Worm (Caenorhabditis elegans) whole organism, L1 larva: ENCODE data around the gene mtch-1.

ENCODE experiments used
- F16B12.6 ChIP-seq: fragments of 150-350 bp; optimal IDR thresholded peaks from 2 replicates; lab custom pipeline; 2014; ENCODE audit warnings: missing biosample characterization, missing genetic modification characterization
- ama-1 ChIP-seq: fragments of 150-350 bp; optimal IDR thresholded peaks from 2 replicates; lab custom pipeline; 2014
- blmp-1 ChIP-seq: fragments of 150-350 bp; optimal IDR thresholded peaks from 2 replicates; lab custom pipeline; 2014; ENCODE audit warnings: missing biosample characterization, missing genetic modification characterization
- ces-1 ChIP-seq: fragments of 150-350 bp; optimal IDR thresholded peaks from 2 replicates; lab custom pipeline; 2014; ENCODE audit warnings: missing biosample characterization, missing genetic modification reagents, missing genetic modification characterization
- dpl-1 ChIP-seq, 3 experiments: fragments of 150-350 bp in 2 of 3; sonication (generic microtip) in 1 of 3; optimal IDR thresholded peaks; 2 replicates each; lab custom pipeline; 2014 to 2017; ENCODE audit warnings: missing biosample characterization in 3 of 3, missing genetic modification characterization in 3 of 3, missing genetic modification reagents in 3 of 3
- dsc-1 ChIP-seq: sonication (generic microtip); optimal IDR thresholded peaks from 2 replicates; lab custom pipeline; 2016; ENCODE audit warnings: mild to moderate bottlenecking, missing genetic modification characterization, missing compliant biosample characterization
- egl-27 ChIP-seq, 2 experiments: fragments of 150-350 bp in 1 of 2; sonication (generic microtip); optimal IDR thresholded peaks; 3 replicates each; lab custom pipeline; 2017 to 2018; ENCODE audit warnings: missing biosample characterization in 2 of 2, missing genetic modification characterization in 2 of 2, missing genetic modification reagents in 2 of 2
- elt-2 ChIP-seq: sonication (generic microtip); optimal IDR thresholded peaks from 2 replicates; lab custom pipeline; 2016; ENCODE audit warnings: missing genetic modification characterization, mild to moderate bottlenecking, inconsistent platforms, missing compliant biosample characterization, missing genetic modification reagents
- elt-3 ChIP-seq, 6 experiments: fragments of 150-350 bp in 1 of 6; sonication (generic microtip); optimal IDR thresholded peaks; 2 replicates each; lab custom pipeline; 2017 to 2018; ENCODE audit warnings: missing biosample characterization in 6 of 6, missing genetic modification characterization in 6 of 6, inconsistent platforms in 1 of 6
- ets-5 ChIP-seq: fragments of 200-800 bp; sonication (Bioruptor generic); IDR thresholded peaks from 2 replicates; pipeline ENCODE4 v1.3.6; 2022; ENCODE audit warnings: missing genetic modification characterization, missing compliant biosample characterization
- fkh-4 ChIP-seq: sonication (generic microtip); optimal IDR thresholded peaks from 2 replicates; lab custom pipeline; 2016; ENCODE audit warnings: missing compliant biosample characterization, missing genetic modification characterization, borderline replicate concordance
- grh-1 ChIP-seq: fragments of 200-800 bp; sonication (Bioruptor generic); IDR thresholded peaks from 2 replicates; pipeline ENCODE4 v1.3.6; 2022; ENCODE audit warnings: missing genetic modification reagents, missing genetic modification characterization, missing compliant biosample characterization
- hlh-17 ChIP-seq: fragments of 200-800 bp; sonication (Bioruptor generic); optimal IDR thresholded peaks from 2 replicates; lab custom pipeline; 2018; ENCODE audit warnings: missing genetic modification characterization, mild to moderate bottlenecking, missing compliant biosample characterization, moderate library complexity, borderline replicate concordance
- hlh-4 ChIP-seq: sonication (generic microtip); optimal IDR thresholded peaks from 2 replicates; lab custom pipeline; 2016; ENCODE audit warnings: mild to moderate bottlenecking, missing genetic modification characterization, missing compliant biosample characterization
- irx-1 ChIP-seq: sonication (generic microtip); optimal IDR thresholded peaks from 2 replicates; lab custom pipeline; 2016; ENCODE audit warnings: missing genetic modification characterization, missing compliant biosample characterization
- isw-1 ChIP-seq: fragments of 200-800 bp; sonication (Bioruptor generic); IDR thresholded peaks from 2 replicates; pipeline ENCODE4 v1.3.6; 2022; ENCODE audit warnings: missing genetic modification characterization, missing compliant biosample characterization
- jun-1 ChIP-seq: fragments of 150-350 bp; optimal IDR thresholded peaks from 2 replicates; lab custom pipeline; 2014; ENCODE audit warnings: missing biosample characterization, missing genetic modification reagents, missing genetic modification characterization
- lin-13 ChIP-seq: fragments of 150-350 bp; optimal IDR thresholded peaks from 2 replicates; lab custom pipeline; 2014; ENCODE audit warnings: missing biosample characterization, missing genetic modification reagents, missing genetic modification characterization
- lin-14 ChIP-seq: fragments of 200-800 bp; sonication (Bioruptor generic); optimal IDR thresholded peaks from 2 replicates; lab custom pipeline; 2018; ENCODE audit warnings: mild to moderate bottlenecking, missing genetic modification characterization, moderate library complexity, missing compliant biosample characterization
- lin-35 ChIP-seq, 2 experiments: fragments of 150-350 bp; optimal IDR thresholded peaks; 2 replicates each; lab custom pipeline; 2014; ENCODE audit warnings: missing biosample characterization in 2 of 2, missing genetic modification characterization in 2 of 2, missing genetic modification reagents in 2 of 2
- lin-39 ChIP-seq: fragments of 150-350 bp; optimal IDR thresholded peaks from 2 replicates; lab custom pipeline; 2014; ENCODE audit warnings: missing biosample characterization, missing genetic modification reagents, missing genetic modification characterization
- lsy-2 ChIP-seq, 2 experiments: fragments of 150-350 bp; optimal IDR thresholded peaks; 2 replicates each; lab custom pipeline; 2014; ENCODE audit warnings: missing biosample characterization in 2 of 2, missing genetic modification characterization in 2 of 2
- mdl-1 ChIP-seq, 2 experiments: fragments of 150-350 bp; optimal IDR thresholded peaks; 2 replicates each; lab custom pipeline; 2014 to 2017; ENCODE audit warnings: missing biosample characterization in 2 of 2, missing genetic modification characterization in 2 of 2, inconsistent platforms in 1 of 2
- mef-2 ChIP-seq: fragments of 150-350 bp; optimal IDR thresholded peaks from 2 replicates; lab custom pipeline; 2014; ENCODE audit warnings: missing biosample characterization, missing genetic modification characterization
- mep-1 ChIP-seq: fragments of 150-350 bp; optimal IDR thresholded peaks from 2 replicates; lab custom pipeline; 2014; ENCODE audit warnings: missing biosample characterization, missing genetic modification characterization
- nhr-12 ChIP-seq: sonication (generic microtip); optimal IDR thresholded peaks from 2 replicates; lab custom pipeline; 2017; ENCODE audit warnings: missing biosample characterization, missing genetic modification characterization
- nhr-19 ChIP-seq: fragments of 200-800 bp; sonication (Bioruptor generic); conservative IDR thresholded peaks from 2 replicates; pipeline ENCODE4 v1.3.6; 2022; ENCODE audit warnings: missing genetic modification characterization, missing compliant biosample characterization
- nhr-20 ChIP-seq: sonication (generic microtip); optimal IDR thresholded peaks from 2 replicates; lab custom pipeline; 2016; ENCODE audit warnings: mild to moderate bottlenecking, missing genetic modification characterization, missing compliant biosample characterization
- nhr-71 ChIP-seq: sonication (generic microtip); optimal IDR thresholded peaks from 2 replicates; lab custom pipeline; 2016; ENCODE audit warnings: mild to moderate bottlenecking, missing genetic modification characterization, moderate library complexity, missing compliant biosample characterization
- nhr-77 ChIP-seq: fragments of 150-350 bp; optimal IDR thresholded peaks from 2 replicates; lab custom pipeline; 2014; ENCODE audit warnings: missing biosample characterization, missing genetic modification characterization
- nhr-85 ChIP-seq: sonication (generic microtip); peaks from one replicate; lab custom pipeline; 2016; ENCODE audit warnings: missing genetic modification characterization, inconsistent platforms, missing compliant biosample characterization
- nhr-90 ChIP-seq: sonication (generic microtip); optimal IDR thresholded peaks from 2 replicates; lab custom pipeline; 2016; ENCODE audit warnings: mild to moderate bottlenecking, missing genetic modification characterization, missing compliant biosample characterization; ENCODE audit not compliant: poor library complexity
- pax-3 ChIP-seq: fragments of 200-800 bp; sonication (Bioruptor generic); optimal IDR thresholded peaks from 2 replicates; lab custom pipeline; 2018; ENCODE audit warnings: mild to moderate bottlenecking, missing genetic modification characterization, moderate library complexity, missing compliant biosample characterization
- snu-23 ChIP-seq: sonication (generic microtip); optimal IDR thresholded peaks from 2 replicates; lab custom pipeline; 2016; ENCODE audit warnings: missing genetic modification characterization, missing compliant biosample characterization
- sptf-1 ChIP-seq: fragments of 150-350 bp; optimal IDR thresholded peaks from 2 replicates; lab custom pipeline; 2014; ENCODE audit warnings: missing biosample characterization, missing genetic modification characterization
- tbx-2 ChIP-seq: sonication (generic microtip); optimal IDR thresholded peaks from 2 replicates; lab custom pipeline; 2016; ENCODE audit warnings: missing genetic modification characterization, missing compliant biosample characterization
- tlp-1 ChIP-seq: fragments of 150-350 bp; optimal IDR thresholded peaks from 2 replicates; lab custom pipeline; 2014; ENCODE audit warnings: missing biosample characterization, missing genetic modification characterization
- unc-130 ChIP-seq: fragments of 150-350 bp; optimal IDR thresholded peaks from 2 replicates; lab custom pipeline; 2017; ENCODE audit warnings: missing biosample characterization, missing genetic modification characterization, inconsistent platforms
- unc-62 ChIP-seq: fragments of 150-350 bp; optimal IDR thresholded peaks from 2 replicates; lab custom pipeline; 2014; ENCODE audit warnings: missing biosample characterization, missing genetic modification reagents, missing genetic modification characterization
- unc-86 ChIP-seq: sonication (generic microtip); optimal IDR thresholded peaks from 2 replicates; lab custom pipeline; 2016; ENCODE audit warnings: missing genetic modification characterization, missing compliant biosample characterization
- zip-4 ChIP-seq: fragments of 200-800 bp; sonication (Bioruptor generic); optimal IDR thresholded peaks from 2 replicates; lab custom pipeline; 2018; ENCODE audit warnings: mild to moderate bottlenecking, missing genetic modification characterization, moderate library complexity, missing compliant biosample characterization

Gene mtch-1

ce11 chrII:7343668-7344067, 30.3 kb downstream of the mtch-1 start:
- TF ChIP-seq ets-5 (GFP tag; lab: Robert Waterston, UW): no peak
- no peak for TF ChIP-seq nhr-90 (tag; lab: Kevin White, UChicago)
- peak; percentile 4 for TF ChIP-seq ama-1 (lab: Kevin White, UChicago)
- TF ChIP-seq dsc-1 (tag; lab: Kevin White, UChicago): no peak

- TF ChIP-seq nhr-19 (GFP tag; lab: Robert Waterston, UW): peak; percentile 92
- TF ChIP-seq lin-35 (GFP tag; optimal IDR thresholded peaks at IDR 0.05; lab: Kevin White, UChicago): peak in 1 of 2 experiments; percentile 63
- TF ChIP-seq jun-1 (tag; lab: Kevin White, UChicago): no peak
- no peak for TF ChIP-seq pax-3 (tag; lab: Kevin White, UChicago)
- peak; percentile 71 for TF ChIP-seq nhr-71
- TF ChIP-seq snu-23 (GFP tag; lab: Kevin White, UChicago): peak; percentile 62
- peak; percentile 50 for TF ChIP-seq lin-14
- peak in 1 of 2 experiments; percentile 18 for TF ChIP-seq lsy-2 (tag; optimal IDR thresholded peaks at IDR 0.05; lab: Kevin White, UChicago)
- TF ChIP-seq mef-2 (tag; lab: Kevin White, UChicago): no peak
- peak; percentile 39 for TF ChIP-seq lin-13 (GFP tag; lab: Kevin White, UChicago)
- 0 out of 2 replicates have a peak, but pooled peaks have one; percentile 17 for TF ChIP-seq grh-1
- no peak for TF ChIP-seq hlh-17 (GFP tag; lab: Kevin White, UChicago)
- TF ChIP-seq ets-5 (GFP tag; lab: Robert Waterston, UW): no peak
- TF ChIP-seq ces-1 (GFP tag; lab: Kevin White, UChicago): no peak
- peak; percentile 65 for TF ChIP-seq nhr-90 (tag; lab: Kevin White, UChicago)
- TF ChIP-seq F16B12.6 (tag; lab: Kevin White, UChicago): no peak
- TF ChIP-seq blmp-1 (tag; lab: Kevin White, UChicago): peak; percentile 86
- no peak for TF ChIP-seq irx-1 (tag; lab: Kevin White, UChicago)
- TF ChIP-seq nhr-85: peak; percentile 94
- TF ChIP-seq elt-2 (tag; lab: Kevin White, UChicago): no peak
- TF ChIP-seq unc-86 (tag; lab: Kevin White, UChicago): no peak
- peak; percentile 72 for TF ChIP-seq unc-130 (tag; lab: Kevin White, UChicago)
- no peak for TF ChIP-seq nhr-12 (tag; lab: Kevin White, UChicago)
- TF ChIP-seq mdl-1 (tag; optimal IDR thresholded peaks at IDR 0.05; lab: Kevin White, UChicago): peak in 1 of 2 experiments; percentile 85
- no peak for TF ChIP-seq tlp-1 (tag; lab: Kevin White, UChicago)
- no peak for TF ChIP-seq fkh-4 (tag; lab: Kevin White, UChicago)
- TF ChIP-seq lin-39: no peak
- TF ChIP-seq sptf-1 (tag; lab: Kevin White, UChicago): no peak
- no peak for TF ChIP-seq isw-1
- TF ChIP-seq nhr-77 (tag; lab: Kevin White, UChicago): no peak
- peak; percentile 81 for TF ChIP-seq nhr-20 (tag; lab: Kevin White, UChicago)
- TF ChIP-seq mep-1 (tag; lab: Kevin White, UChicago): no peak
- no peak for TF ChIP-seq unc-62 (GFP tag; lab: Kevin White, UChicago)
- no peak for TF ChIP-seq hlh-4 (tag; lab: Kevin White, UChicago)
- no peak for TF ChIP-seq zip-4 (GFP tag; lab: Kevin White, UChicago)
- peak; percentile 63 to 86 (median 76) for TF ChIP-seq elt-3 (tag; optimal IDR thresholded peaks at IDR 0.05; lab: Kevin White, UChicago)
- peak; percentile 65 for TF ChIP-seq tbx-2 (tag; lab: Kevin White, UChicago)
- TF ChIP-seq egl-27 (tag; optimal IDR thresholded peaks at IDR 0.05; lab: Kevin White, UChicago): no peak
- TF ChIP-seq dpl-1 (GFP tag; optimal IDR thresholded peaks at IDR 0.05; lab: Kevin White, UChicago): peak in 1 of 3 experiments; percentile 13
Measured at ce11 chrII:7342884-7343283, 31.1 kb downstream of the mtch-1 start.
